Fruit fly (Drosophila melanogaster) whole organism, prepupa: ENCODE results near the gene Eip75B.

Experiments
- Blimp-1 ChIP-seq: fragments of 200-800 bp; sonication (Bioruptor generic); optimal IDR thresholded peaks from 3 replicates; lab custom pipeline; 2017; ENCODE audit warnings: missing biosample characterization, missing genetic modification characterization, mild to moderate bottlenecking, moderate library complexity, missing genetic modification reagents
- CG11294 ChIP-seq: fragments of 200-800 bp; sonication (Bioruptor generic); IDR thresholded peaks from 2 replicates; pipeline ENCODE4 v1.3.6; 2022; ENCODE audit warnings: missing biosample characterization, missing genetic modification characterization
- CG1621 ChIP-seq: fragments of 200-800 bp; sonication (Bioruptor generic); optimal IDR thresholded peaks from 3 replicates; lab custom pipeline; 2018; ENCODE audit warnings: missing biosample characterization, mild to moderate bottlenecking, missing genetic modification characterization
- CG3919 ChIP-seq: fragments of 200-800 bp; sonication (Bioruptor generic); optimal IDR thresholded peaks from 3 replicates; lab custom pipeline; 2016; ENCODE audit warnings: missing biosample characterization, missing genetic modification characterization
- CG6163 ChIP-seq: fragments of 200-800 bp; sonication (Bioruptor generic); IDR thresholded peaks from 3 replicates; pipeline ENCODE4 v1.3.6; 2022; ENCODE audit warnings: missing biosample characterization, missing genetic modification characterization
- OdsH ChIP-seq: fragments of 200-800 bp; sonication (Bioruptor generic); optimal IDR thresholded peaks from 3 replicates; lab custom pipeline; 2016; ENCODE audit warnings: missing biosample characterization, missing genetic modification characterization
- Smox ChIP-seq: fragments of 200-800 bp; sonication (Bioruptor generic); optimal IDR thresholded peaks from 3 replicates; lab custom pipeline; 2016; ENCODE audit warnings: missing biosample characterization, missing genetic modification characterization
- Sox102F ChIP-seq: fragments of 200-800 bp; sonication (Bioruptor generic); optimal IDR thresholded peaks from 2 replicates; lab custom pipeline; 2016; ENCODE audit warnings: missing biosample characterization, mild to moderate bottlenecking, missing genetic modification characterization
- Sox15 ChIP-seq: fragments of 200-800 bp; sonication (Bioruptor generic); optimal IDR thresholded peaks from 3 replicates; lab custom pipeline; 2016; ENCODE audit warnings: missing biosample characterization, missing genetic modification characterization
- acj6 ChIP-seq: fragments of 200-800 bp; sonication (Bioruptor generic); optimal IDR thresholded peaks from 3 replicates; lab custom pipeline; 2016; ENCODE audit warnings: missing biosample characterization, missing genetic modification characterization
- spab ChIP-seq: fragments of 200-800 bp; sonication (Bioruptor generic); optimal IDR thresholded peaks from 2 replicates; lab custom pipeline; 2017; ENCODE audit warnings: missing biosample characterization, mild to moderate bottlenecking, missing genetic modification characterization, missing genetic modification reagents

DNA sequence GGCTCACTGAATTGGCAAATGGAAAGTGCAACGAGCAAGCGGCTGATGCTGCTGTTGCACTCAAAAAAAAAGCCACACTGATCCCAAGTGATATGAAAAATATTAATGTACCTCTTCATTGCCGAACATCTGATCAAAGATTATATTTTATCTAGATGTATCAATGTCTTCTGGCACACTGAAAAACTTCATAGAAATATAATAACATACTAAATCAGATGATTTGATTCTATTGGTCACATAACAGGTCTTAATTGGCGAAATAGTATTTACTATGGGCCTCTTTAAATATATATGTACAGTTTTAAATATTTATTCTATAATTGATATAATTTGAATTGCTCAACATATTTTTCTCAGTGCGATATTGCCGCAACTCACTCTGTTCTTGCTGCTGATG lies 32.2 kb upstream of the Eip75B start:
- TF ChIP-seq acj6 (GFP tag; lab: Kevin White, UChicago) (peak; percentile 61), CG6163 (0 out of 3 replicates have a peak, but pooled peaks have one; percentile 12), Smox (GFP tag; lab: Kevin White, UChicago) (no peak), Sox15 (no peak), OdsH (GFP tag; lab: Kevin White, UChicago) (peak; percentile 54), CG1621 (tag; lab: Kevin White, UChicago) (no peak), Blimp-1 (GFP tag; lab: Kevin White, UChicago) (no peak), Sox102F (GFP tag; lab: Kevin White, UChicago) (no peak), spab (GFP tag; lab: Kevin White, UChicago) (no peak), CG11294 (0 out of 2 replicates have a peak, but pooled peaks have one; percentile 15), CG3919 (GFP tag; lab: Kevin White, UChicago) (peak; percentile 52)
